Fruit fly (Drosophila melanogaster) whole organism, prepupa: ENCODE measurements around the gene CG3165.

ENCODE experiments used
- Blimp-1 ChIP-seq: fragments of 200-800 bp; sonication (Bioruptor generic); optimal IDR thresholded peaks from 3 replicates; lab custom pipeline; 2017; ENCODE audit warnings: missing biosample characterization, missing genetic modification characterization, mild to moderate bottlenecking, moderate library complexity, missing genetic modification reagents
- CG10631 ChIP-seq: fragments of 200-800 bp; sonication (Bioruptor generic); optimal IDR thresholded peaks from 2 replicates; lab custom pipeline; 2016; ENCODE audit warnings: missing biosample characterization, missing genetic modification characterization
- CG10669 ChIP-seq: fragments of 200-800 bp; sonication (Bioruptor generic); optimal IDR thresholded peaks from 3 replicates; lab custom pipeline; 2018; ENCODE audit warnings: missing biosample characterization, mild to moderate bottlenecking, missing genetic modification characterization, moderate library complexity
- CG11294 ChIP-seq: fragments of 200-800 bp; sonication (Bioruptor generic); IDR thresholded peaks from 2 replicates; pipeline ENCODE4 v1.3.6; 2022; ENCODE audit warnings: missing biosample characterization, missing genetic modification characterization
- CG11902 ChIP-seq: fragments of 200-800 bp; sonication (Bioruptor generic); optimal IDR thresholded peaks from 3 replicates; lab custom pipeline; 2016; ENCODE audit warnings: missing biosample characterization, missing genetic modification characterization
- CG1621 ChIP-seq: fragments of 200-800 bp; sonication (Bioruptor generic); optimal IDR thresholded peaks from 3 replicates; lab custom pipeline; 2018; ENCODE audit warnings: missing biosample characterization, mild to moderate bottlenecking, missing genetic modification characterization
- CG16779 ChIP-seq: fragments of 200-800 bp; sonication (Bioruptor generic); optimal IDR thresholded peaks from 3 replicates; lab custom pipeline; 2017; ENCODE audit warnings: missing biosample characterization, mild to moderate bottlenecking, missing genetic modification characterization
- CG3032 ChIP-seq: fragments of 200-800 bp; optimal IDR thresholded peaks from 2 replicates; lab custom pipeline; 2019; ENCODE audit warnings: missing biosample characterization, mild to moderate bottlenecking, missing genetic modification characterization, moderate library complexity
- CG31627 ChIP-seq: fragments of 200-800 bp; sonication (Bioruptor generic); optimal IDR thresholded peaks from 3 replicates; lab custom pipeline; 2016; ENCODE audit warnings: missing biosample characterization, missing genetic modification characterization
- CG32006 ChIP-seq: fragments of 200-800 bp; sonication (Bioruptor generic); optimal IDR thresholded peaks from 3 replicates; lab custom pipeline; 2017; ENCODE audit warnings: missing biosample characterization, mild to moderate bottlenecking, missing genetic modification characterization
- CG34406 ChIP-seq: fragments of 200-800 bp; sonication (Bioruptor generic); optimal IDR thresholded peaks from 3 replicates; lab custom pipeline; 2016; ENCODE audit warnings: missing biosample characterization, missing genetic modification characterization
- CG3919 ChIP-seq: fragments of 200-800 bp; sonication (Bioruptor generic); optimal IDR thresholded peaks from 3 replicates; lab custom pipeline; 2016; ENCODE audit warnings: missing biosample characterization, missing genetic modification characterization
- CG4318 ChIP-seq: fragments of 200-800 bp; sonication (Bioruptor generic); optimal IDR thresholded peaks from 3 replicates; lab custom pipeline; 2017; ENCODE audit warnings: missing biosample characterization, mild to moderate bottlenecking, missing genetic modification characterization
- CG6163 ChIP-seq: fragments of 200-800 bp; sonication (Bioruptor generic); IDR thresholded peaks from 3 replicates; pipeline ENCODE4 v1.3.6; 2022; ENCODE audit warnings: missing biosample characterization, missing genetic modification characterization
- CG6276 ChIP-seq: fragments of 200-800 bp; sonication (Bioruptor generic); optimal IDR thresholded peaks from 2 replicates; lab custom pipeline; 2017; ENCODE audit warnings: missing biosample characterization, mild to moderate bottlenecking, missing genetic modification characterization
- CG6808 ChIP-seq: fragments of 200-800 bp; sonication (Bioruptor generic); optimal IDR thresholded peaks from 3 replicates; lab custom pipeline; 2017; ENCODE audit warnings: missing biosample characterization, missing genetic modification characterization, mild to moderate bottlenecking, moderate library complexity, missing genetic modification reagents
- CG6854 ChIP-seq: fragments of 200-800 bp; sonication (Bioruptor generic); optimal IDR thresholded peaks from 2 replicates; lab custom pipeline; 2017; ENCODE audit warnings: missing biosample characterization, mild to moderate bottlenecking, missing genetic modification characterization
- CG7368 ChIP-seq: fragments of 200-800 bp; sonication (Bioruptor generic); optimal IDR thresholded peaks from 3 replicates; lab custom pipeline; 2016; ENCODE audit warnings: missing biosample characterization, missing genetic modification characterization
- CG8119 ChIP-seq: fragments of 200-800 bp; sonication (Bioruptor generic); IDR thresholded peaks from 3 replicates; pipeline ENCODE4 v1.3.6; 2022; ENCODE audit warnings: missing biosample characterization, missing genetic modification characterization
- CG8319 ChIP-seq: fragments of 200-800 bp; sonication (Bioruptor generic); optimal IDR thresholded peaks from 3 replicates; lab custom pipeline; 2016; ENCODE audit warnings: missing biosample characterization, missing genetic modification characterization
- CG8632 ChIP-seq: fragments of 200-800 bp; sonication (Bioruptor generic); optimal IDR thresholded peaks from 3 replicates; lab custom pipeline; 2016; ENCODE audit warnings: missing biosample characterization, missing genetic modification characterization
- CG9139 ChIP-seq: fragments of 200-800 bp; sonication (Bioruptor generic); optimal IDR thresholded peaks from 3 replicates; lab custom pipeline; 2017; ENCODE audit warnings: missing biosample characterization, mild to moderate bottlenecking, missing genetic modification characterization
- Eip75B ChIP-seq: fragments of 200-800 bp; sonication (Bioruptor generic); optimal IDR thresholded peaks from 3 replicates; lab custom pipeline; 2016; ENCODE audit warnings: missing biosample characterization, missing genetic modification characterization
- Eip78C ChIP-seq: fragments of 200-800 bp; sonication (Bioruptor generic); peaks from one replicate; lab custom pipeline; 2016; ENCODE audit warnings: missing biosample characterization, missing genetic modification characterization
- Ets96B ChIP-seq: fragments of 200-800 bp; optimal IDR thresholded peaks from 2 replicates; lab custom pipeline; 2019; ENCODE audit warnings: missing biosample characterization, mild to moderate bottlenecking, missing genetic modification characterization, moderate library complexity
- Gug ChIP-seq: fragments of 200-800 bp; sonication (Bioruptor generic); IDR thresholded peaks from 2 replicates; pipeline ENCODE4 v1.3.6; 2022; ENCODE audit warnings: missing biosample characterization, missing genetic modification characterization
- Hr38 ChIP-seq: sonication (Bioruptor generic); optimal IDR thresholded peaks from 2 replicates; lab custom pipeline; 2016; ENCODE audit warnings: missing biosample characterization, missing genetic modification characterization
- Hr39 ChIP-seq: fragments of 200-800 bp; sonication (Bioruptor generic); optimal IDR thresholded peaks from 2 replicates; lab custom pipeline; 2016; ENCODE audit warnings: missing biosample characterization, missing genetic modification characterization
- Hr4 ChIP-seq: fragments of 200-800 bp; sonication (Bioruptor generic); optimal IDR thresholded peaks from 3 replicates; lab custom pipeline; 2016; ENCODE audit warnings: missing biosample characterization, missing genetic modification characterization
- Lpt ChIP-seq: fragments of 200-800 bp; sonication (Bioruptor generic); optimal IDR thresholded peaks from 3 replicates; lab custom pipeline; 2016; ENCODE audit warnings: missing biosample characterization, missing genetic modification characterization
- Met ChIP-seq: fragments of 200-800 bp; sonication (Bioruptor generic); optimal IDR thresholded peaks from 3 replicates; lab custom pipeline; 2016; ENCODE audit warnings: missing biosample characterization, missing genetic modification characterization
- OdsH ChIP-seq: fragments of 200-800 bp; sonication (Bioruptor generic); optimal IDR thresholded peaks from 3 replicates; lab custom pipeline; 2016; ENCODE audit warnings: missing biosample characterization, missing genetic modification characterization
- Smox ChIP-seq: fragments of 200-800 bp; sonication (Bioruptor generic); optimal IDR thresholded peaks from 3 replicates; lab custom pipeline; 2016; ENCODE audit warnings: missing biosample characterization, missing genetic modification characterization
- Sox102F ChIP-seq: fragments of 200-800 bp; sonication (Bioruptor generic); optimal IDR thresholded peaks from 2 replicates; lab custom pipeline; 2016; ENCODE audit warnings: missing biosample characterization, mild to moderate bottlenecking, missing genetic modification characterization
- Sox14 ChIP-seq: fragments of 200-800 bp; sonication (Bioruptor generic); optimal IDR thresholded peaks from 3 replicates; lab custom pipeline; 2016; ENCODE audit warnings: missing biosample characterization, missing genetic modification characterization
- Sox15 ChIP-seq: fragments of 200-800 bp; sonication (Bioruptor generic); optimal IDR thresholded peaks from 3 replicates; lab custom pipeline; 2016; ENCODE audit warnings: missing biosample characterization, missing genetic modification characterization
- acj6 ChIP-seq: fragments of 200-800 bp; sonication (Bioruptor generic); optimal IDR thresholded peaks from 3 replicates; lab custom pipeline; 2016; ENCODE audit warnings: missing biosample characterization, missing genetic modification characterization
- dsx ChIP-seq: fragments of 200-800 bp; optimal IDR thresholded peaks from 3 replicates; lab custom pipeline; 2019; ENCODE audit warnings: missing biosample characterization, mild to moderate bottlenecking, missing genetic modification characterization, moderate library complexity; ENCODE audit not compliant: poor library complexity, severe bottlenecking
- eg ChIP-seq: fragments of 200-800 bp; sonication (Bioruptor generic); IDR thresholded peaks from 3 replicates; pipeline ENCODE4 v1.3.6; 2022; ENCODE audit warnings: missing biosample characterization, missing genetic modification characterization
- esn ChIP-seq: fragments of 200-800 bp; sonication (Bioruptor generic); optimal IDR thresholded peaks from 2 replicates; lab custom pipeline; 2016; ENCODE audit warnings: missing biosample characterization, mild to moderate bottlenecking, missing genetic modification characterization, moderate library complexity
- fd59A ChIP-seq: fragments of 200-800 bp; sonication (Bioruptor generic); optimal IDR thresholded peaks from 2 replicates; lab custom pipeline; 2017; ENCODE audit warnings: missing biosample characterization, mild to moderate bottlenecking, missing genetic modification characterization, missing genetic modification reagents
- fd85E ChIP-seq: fragments of 200-800 bp; sonication (Bioruptor generic); optimal IDR thresholded peaks from 3 replicates; lab custom pipeline; 2016; ENCODE audit warnings: missing biosample characterization, missing genetic modification characterization
- fkh ChIP-seq: fragments of 200-800 bp; sonication (Bioruptor generic); optimal IDR thresholded peaks from 3 replicates; lab custom pipeline; 2017; ENCODE audit warnings: missing biosample characterization, mild to moderate bottlenecking, missing genetic modification characterization, moderate library complexity
- lz ChIP-seq: fragments of 200-800 bp; sonication (Bioruptor generic); optimal IDR thresholded peaks from 3 replicates; lab custom pipeline; 2016; ENCODE audit warnings: missing biosample characterization, missing genetic modification characterization
- net ChIP-seq: fragments of 200-800 bp; sonication (Bioruptor generic); optimal IDR thresholded peaks from 3 replicates; lab custom pipeline; 2016; ENCODE audit warnings: missing biosample characterization, missing genetic modification characterization
- pdm3 ChIP-seq: fragments of 200-800 bp; sonication (Bioruptor generic); optimal IDR thresholded peaks from 3 replicates; lab custom pipeline; 2016; ENCODE audit warnings: missing biosample characterization, missing genetic modification characterization
- salr ChIP-seq, 2 experiments: fragments of 200-800 bp; sonication (Bioruptor generic); optimal IDR thresholded peaks; 3 replicates each; lab custom pipeline; 2016 to 2018; ENCODE audit warnings: missing biosample characterization in 2 of 2, missing genetic modification characterization in 2 of 2, mild to moderate bottlenecking in 1 of 2
- spab ChIP-seq: fragments of 200-800 bp; sonication (Bioruptor generic); optimal IDR thresholded peaks from 2 replicates; lab custom pipeline; 2017; ENCODE audit warnings: missing biosample characterization, mild to moderate bottlenecking, missing genetic modification characterization, missing genetic modification reagents
- svp ChIP-seq: fragments of 200-800 bp; sonication (Bioruptor generic); peaks from one replicate; lab custom pipeline; 2016; ENCODE audit warnings: missing biosample characterization, missing genetic modification characterization
- vri ChIP-seq: fragments of 200-800 bp; sonication (Bioruptor generic); optimal IDR thresholded peaks from 3 replicates; lab custom pipeline; 2016; ENCODE audit warnings: missing biosample characterization, mild to moderate bottlenecking, missing genetic modification characterization

CG3165 gene

DNA sequence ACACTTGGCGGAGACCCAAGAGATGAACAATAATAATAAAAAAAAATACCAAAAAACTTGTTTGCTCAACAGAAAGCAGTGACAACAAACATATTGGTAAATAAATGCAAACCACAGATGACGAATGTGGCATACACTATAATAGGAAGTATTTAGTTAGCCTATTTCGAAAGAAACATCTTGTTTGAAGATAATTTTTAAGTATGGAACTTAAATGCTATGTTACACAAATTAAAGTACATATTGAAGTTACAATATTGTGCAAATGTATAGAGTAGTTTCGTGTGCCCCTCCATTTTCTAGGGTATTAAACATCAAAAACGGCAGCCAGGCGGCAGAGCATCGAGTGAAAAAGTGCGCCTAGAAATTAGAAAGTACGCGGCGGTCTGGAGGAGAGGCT, 26.5 kb downstream of the CG3165 start (continued):
- TF ChIP-seq Hr39 (GFP tag; lab: Kevin White, UChicago) (no peak), CG7368 (peak; percentile 22), CG34406 (peak; percentile 8), Hr38 (no peak), Gug (peak; percentile 63), CG6854 (no peak), CG31627 (GFP tag; lab: Kevin White, UChicago) (no peak)

DNA sequence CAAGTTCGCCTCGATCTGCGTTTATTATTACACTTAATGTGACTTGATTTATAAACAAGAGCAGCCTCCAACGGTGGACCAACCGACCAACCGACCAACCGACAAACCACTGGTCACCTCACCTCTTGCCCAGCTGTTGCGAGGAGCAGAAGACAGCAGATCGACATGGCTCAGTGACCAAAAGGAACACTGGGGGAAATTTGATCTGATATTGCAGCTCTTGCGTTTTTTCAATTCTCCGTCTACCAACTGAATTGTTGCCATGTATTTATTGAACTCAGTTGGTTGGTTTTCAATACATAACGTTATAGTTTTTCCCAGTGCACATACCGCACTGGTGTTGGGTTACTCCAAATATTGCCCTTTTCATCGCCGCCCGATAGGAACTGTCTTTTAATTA, 27.7 kb downstream of the CG3165 start:
- no peak for TF ChIP-seq Lpt
- peak; percentile 40 for TF ChIP-seq acj6
- peak; percentile 21 for TF ChIP-seq CG7368
- peak; percentile 22 for TF ChIP-seq CG3032 (tag; lab: Kevin White, UChicago)
- TF ChIP-seq CG3919 (GFP tag; lab: Kevin White, UChicago) = peak; percentile 65
- TF ChIP-seq Met = peak; percentile 59
- TF ChIP-seq CG34406 = peak; percentile 58
- TF ChIP-seq fd59A (GFP tag; lab: Kevin White, UChicago) = peak; percentile 37
- TF ChIP-seq fkh (GFP tag; lab: Kevin White, UChicago) = no peak
- TF ChIP-seq Eip78C (GFP tag; lab: Kevin White, UChicago) = peak; percentile 83
- TF ChIP-seq CG31627 (GFP tag; lab: Kevin White, UChicago) = peak; percentile 47
- no peak for TF ChIP-seq CG8119
- peak; percentile 3 for TF ChIP-seq CG32006
- TF ChIP-seq lz (GFP tag; lab: Kevin White, UChicago) = peak; percentile 28
- peak; percentile 22 for TF ChIP-seq CG6854
- no peak for TF ChIP-seq Blimp-1 (GFP tag; lab: Kevin White, UChicago)
- TF ChIP-seq Hr39 (GFP tag; lab: Kevin White, UChicago) = peak; percentile 52
- peak; percentile 55 for TF ChIP-seq Smox (GFP tag; lab: Kevin White, UChicago)
- TF ChIP-seq fd85E (GFP tag; lab: Kevin White, UChicago) = no peak
- no peak for TF ChIP-seq eg (GFP tag; lab: Robert Waterston, UW)
- no peak for TF ChIP-seq Hr4 (GFP tag; lab: Kevin White, UChicago)
- TF ChIP-seq OdsH (GFP tag; lab: Kevin White, UChicago) = peak; percentile 36
- TF ChIP-seq Sox15 (GFP tag; lab: Kevin White, UChicago) = peak; percentile 2
- TF ChIP-seq Gug = no peak
- TF ChIP-seq CG16779 (tag; lab: Kevin White, UChicago) = no peak
- peak; percentile 17 for TF ChIP-seq spab (GFP tag; lab: Kevin White, UChicago)
- TF ChIP-seq CG10669 (GFP tag; lab: Kevin White, UChicago) = peak; percentile 22
- TF ChIP-seq CG6163 (GFP tag; lab: Robert Waterston, UW) = peak; percentile 66
- no peak for TF ChIP-seq CG8632 (GFP tag; lab: Kevin White, UChicago)
- peak; percentile 51 for TF ChIP-seq Sox102F (GFP tag; lab: Kevin White, UChicago)
- TF ChIP-seq Eip75B = peak; percentile 63
- TF ChIP-seq esn (GFP tag; lab: Kevin White, UChicago) = peak; percentile 76
- no peak for TF ChIP-seq CG8319
- peak; percentile 48 for TF ChIP-seq Ets96B (tag; lab: Kevin White, UChicago)
- TF ChIP-seq pdm3 = peak; percentile 23
- no peak for TF ChIP-seq CG11294 (GFP tag; lab: Robert Waterston, UW)
- peak; percentile 84 for TF ChIP-seq svp (GFP tag; lab: Kevin White, UChicago)
- peak; percentile 11 for TF ChIP-seq CG11902
- peak; percentile 27 for TF ChIP-seq net (GFP tag; lab: Kevin White, UChicago)
- peak; percentile 7 for TF ChIP-seq vri (GFP tag; lab: Kevin White, UChicago)
- TF ChIP-seq CG6808 (GFP tag; lab: Kevin White, UChicago) = peak; percentile 60
- no peak for TF ChIP-seq CG4318 (GFP tag; lab: Kevin White, UChicago)
- no peak for TF ChIP-seq CG6276 (GFP tag; lab: Kevin White, UChicago)
- peak in 1 of 2 experiments; percentile 31 for TF ChIP-seq salr (GFP tag; optimal IDR thresholded peaks at IDR 0.05; lab: Kevin White, UChicago)
- TF ChIP-seq CG9139 = peak; percentile 25
- peak; percentile 19 for TF ChIP-seq Sox14 (GFP tag; lab: Kevin White, UChicago)
- peak; percentile 15 for TF ChIP-seq CG1621
- no peak for TF ChIP-seq Hr38
- TF ChIP-seq CG10631 (GFP tag; lab: Kevin White, UChicago) = peak; percentile 52
- peak; percentile 41 for TF ChIP-seq dsx
